Fruit fly (Drosophila melanogaster) whole organism, embryonic: ENCODE data around the gene CG33723.

Source experiments
- CG10543 ChIP-seq: fragments of 200-800 bp; sonication (Bioruptor generic); optimal IDR thresholded peaks from 3 replicates; lab custom pipeline; 2017; ENCODE audit warnings: missing biosample characterization, mild to moderate bottlenecking, missing genetic modification characterization, moderate library complexity
- CG11085 ChIP-seq: fragments of 200-800 bp; sonication (Bioruptor generic); IDR thresholded peaks from 2 replicates; pipeline ENCODE4 v1.3.6; 2022; ENCODE audit warnings: missing biosample characterization, missing genetic modification characterization
- CG13624 ChIP-seq: fragments of 200-800 bp; sonication (Bioruptor generic); optimal IDR thresholded peaks from 2 replicates; lab custom pipeline; 2016; ENCODE audit warnings: missing biosample characterization, missing genetic modification characterization
- CG14860 ChIP-seq: fragments of 200-800 bp; sonication (Bioruptor generic); IDR thresholded peaks from 3 replicates; pipeline ENCODE4 v1.3.6; 2022; ENCODE audit warnings: missing biosample characterization, missing genetic modification characterization; ENCODE audit not compliant: partially characterized antibody
- CG15479 ChIP-seq: fragments of 200-800 bp; sonication (Bioruptor generic); optimal IDR thresholded peaks from 3 replicates; lab custom pipeline; 2019; ENCODE audit warnings: missing biosample characterization, mild to moderate bottlenecking, missing genetic modification characterization, moderate library complexity
- CG16815 ChIP-seq: fragments of 200-800 bp; sonication (Bioruptor generic); optimal IDR thresholded peaks from 3 replicates; lab custom pipeline; 2017; ENCODE audit warnings: missing biosample characterization, mild to moderate bottlenecking, missing genetic modification characterization
- CG2116 ChIP-seq: fragments of 200-800 bp; sonication (Bioruptor generic); optimal IDR thresholded peaks from 3 replicates; lab custom pipeline; 2018; ENCODE audit warnings: missing biosample characterization, mild to moderate bottlenecking, missing genetic modification characterization
- CG2199 ChIP-seq: fragments of 200-800 bp; sonication (Bioruptor generic); IDR thresholded peaks from 3 replicates; pipeline ENCODE4 v1.3.6; 2022; ENCODE audit warnings: missing biosample characterization, missing genetic modification characterization
- CG32767 ChIP-seq: fragments of 200-800 bp; sonication (Bioruptor generic); IDR thresholded peaks from 2 replicates; pipeline ENCODE4 v1.3.6; 2022; ENCODE audit warnings: missing biosample characterization, missing genetic modification characterization
- CG7963 ChIP-seq: fragments of 200-800 bp; sonication (Bioruptor generic); IDR thresholded peaks from 3 replicates; pipeline ENCODE4 v1.3.6; 2022; ENCODE audit warnings: missing biosample characterization, missing genetic modification characterization; ENCODE audit not compliant: partially characterized antibody
- CG8290 ChIP-seq, 3 experiments: fragments of 200-800 bp; sonication (Bioruptor generic); optimal IDR thresholded peaks; 2 replicates each; lab custom pipeline; 2016 to 2019; ENCODE audit warnings: missing biosample characterization in 3 of 3, missing genetic modification characterization in 3 of 3, mild to moderate bottlenecking in 2 of 3, moderate library complexity in 1 of 3
- CG9215 ChIP-seq: fragments of 200-800 bp; sonication (Bioruptor generic); IDR thresholded peaks from 2 replicates; pipeline ENCODE4 v1.3.6; 2022; ENCODE audit warnings: missing biosample characterization, missing genetic modification characterization
- CG9609 ChIP-seq: fragments of 200-800 bp; sonication (Bioruptor generic); optimal IDR thresholded peaks from 3 replicates; lab custom pipeline; 2016; ENCODE audit warnings: missing biosample characterization, missing genetic modification characterization
- D ChIP-seq, 2 experiments: fragments of 200-800 bp in 1 of 2; fragments of >200 bp in 1 of 2; sonication (Bioruptor generic) in 1 of 2; optimal IDR thresholded peaks; 2 replicates in 1 of 2; 3 replicates in 1 of 2; lab custom pipeline; 2017; ENCODE audit warnings: mild to moderate bottlenecking in 1 of 2, missing biosample characterization in 1 of 2, missing genetic modification characterization in 1 of 2, missing genetic modification reagents in 1 of 2
- Dbx ChIP-seq: fragments of 200-800 bp; sonication (Bioruptor generic); IDR thresholded peaks from 3 replicates; pipeline ENCODE4 v1.3.6; 2022; ENCODE audit warnings: missing biosample characterization, missing genetic modification characterization
- Elba2 ChIP-seq: fragments of 200-800 bp; sonication (Bioruptor generic); optimal IDR thresholded peaks from 3 replicates; lab custom pipeline; 2016; ENCODE audit warnings: missing biosample characterization, missing genetic modification characterization
- H15 ChIP-seq: fragments of 200-800 bp; sonication (Bioruptor generic); IDR thresholded peaks from 3 replicates; pipeline ENCODE4 v1.3.6; 2022; ENCODE audit warnings: missing biosample characterization, missing genetic modification characterization
- Hmr ChIP-seq: fragments of 200-800 bp; sonication (Bioruptor generic); optimal IDR thresholded peaks from 3 replicates; lab custom pipeline; 2017; ENCODE audit warnings: mild to moderate bottlenecking, missing biosample characterization, missing genetic modification reagents, missing genetic modification characterization
- Hr3 ChIP-seq: fragments of 200-800 bp; sonication (Bioruptor generic); optimal IDR thresholded peaks from 3 replicates; lab custom pipeline; 2016; ENCODE audit warnings: missing biosample characterization, missing genetic modification characterization
- Kr ChIP-seq: fragments of 200-800 bp; sonication (Bioruptor generic); optimal IDR thresholded peaks from 2 replicates; lab custom pipeline; 2017; ENCODE audit warnings: missing biosample characterization, mild to moderate bottlenecking, missing genetic modification characterization
- Mad ChIP-seq: fragments of 200-800 bp; sonication (Bioruptor generic); optimal IDR thresholded peaks from 2 replicates; lab custom pipeline; 2016; ENCODE audit warnings: missing biosample characterization, missing genetic modification characterization
- Med ChIP-seq: fragments of 200-800 bp; sonication (Bioruptor generic); peaks from one replicate; lab custom pipeline; 2016; ENCODE audit warnings: missing biosample characterization, missing genetic modification characterization, mild to moderate bottlenecking, inconsistent platforms, moderate library complexity
- Xrp1 ChIP-seq: fragments of 200-800 bp; sonication (Bioruptor generic); IDR thresholded peaks from 2 replicates; pipeline ENCODE4 v1.3.6; 2022; ENCODE audit warnings: missing biosample characterization, missing genetic modification characterization
- ac ChIP-seq: fragments of 200-800 bp; sonication (Bioruptor generic); optimal IDR thresholded peaks from 3 replicates; lab custom pipeline; 2017; ENCODE audit warnings: missing biosample characterization, mild to moderate bottlenecking, missing genetic modification characterization
- amos ChIP-seq: fragments of 200-800 bp; sonication (Bioruptor generic); IDR thresholded peaks from 2 replicates; pipeline ENCODE4 v1.3.6; 2022; ENCODE audit warnings: missing biosample characterization, missing genetic modification characterization; ENCODE audit not compliant: partially characterized antibody
- cad ChIP-seq: fragments of >200 bp; optimal IDR thresholded peaks from 2 replicates; lab custom pipeline; 2017; ENCODE audit warnings: missing biosample characterization, missing genetic modification characterization
- da ChIP-seq: fragments of 200-800 bp; sonication (Bioruptor generic); optimal IDR thresholded peaks from 2 replicates; lab custom pipeline; 2016; ENCODE audit warnings: missing biosample characterization, missing genetic modification characterization
- ems ChIP-seq: fragments of 200-800 bp; sonication (Bioruptor generic); optimal IDR thresholded peaks from 3 replicates; lab custom pipeline; 2016; ENCODE audit warnings: missing biosample characterization, missing genetic modification characterization
- eve ChIP-seq, 2 experiments: fragments of >200 bp; optimal IDR thresholded peaks; 2 replicates each; lab custom pipeline; 2017; ENCODE audit warnings: missing biosample characterization in 2 of 2, missing genetic modification characterization in 2 of 2
- gsb-n ChIP-seq: fragments of 200-800 bp; sonication (Bioruptor generic); optimal IDR thresholded peaks from 3 replicates; lab custom pipeline; 2018; ENCODE audit warnings: missing biosample characterization, mild to moderate bottlenecking, missing genetic modification characterization
- insv ChIP-seq, 2 experiments: fragments of 200-800 bp; sonication (Bioruptor generic); optimal IDR thresholded peaks; 3 replicates each; lab custom pipeline; 2016 to 2018; ENCODE audit warnings: missing biosample characterization in 2 of 2, missing genetic modification characterization in 2 of 2
- lmd ChIP-seq: fragments of 200-800 bp; sonication (Bioruptor generic); IDR thresholded peaks from 2 replicates; pipeline ENCODE4 v1.3.6; 2022; ENCODE audit warnings: missing biosample characterization, missing genetic modification characterization
- lov ChIP-seq, 2 experiments: fragments of 200-800 bp in 1 of 2; fragments of >200 bp in 1 of 2; sonication (Bioruptor generic) in 1 of 2; IDR thresholded peaks in 1 of 2; optimal IDR thresholded peaks in 1 of 2; 2 replicates in 1 of 2; 3 replicates in 1 of 2; pipeline versions ENCODE4 v1.3.6 to Lab custom; 2017 to 2022; ENCODE audit warnings: missing biosample characterization in 1 of 2, missing genetic modification characterization in 1 of 2
- pfk ChIP-seq: fragments of 200-800 bp; sonication (Bioruptor generic); optimal IDR thresholded peaks from 2 replicates; lab custom pipeline; 2018; ENCODE audit warnings: missing biosample characterization, mild to moderate bottlenecking, missing genetic modification characterization, moderate library complexity
- pros ChIP-seq: fragments of 200-800 bp; sonication (Bioruptor generic); optimal IDR thresholded peaks from 3 replicates; lab custom pipeline; 2019; ENCODE audit warnings: missing biosample characterization, mild to moderate bottlenecking, missing genetic modification characterization, moderate library complexity
- ranshi ChIP-seq: fragments of 200-800 bp; sonication (Bioruptor generic); IDR thresholded peaks from 2 replicates; pipeline ENCODE4 v1.3.6; 2022; ENCODE audit warnings: missing biosample characterization, missing genetic modification characterization
- repo ChIP-seq: fragments of 200-800 bp; sonication (Bioruptor generic); optimal IDR thresholded peaks from 2 replicates; lab custom pipeline; 2016; ENCODE audit warnings: missing biosample characterization, missing genetic modification characterization
- sd ChIP-seq: fragments of 200-800 bp; sonication (Bioruptor generic); optimal IDR thresholded peaks from 3 replicates; lab custom pipeline; 2018; ENCODE audit warnings: missing biosample characterization, mild to moderate bottlenecking, missing genetic modification characterization, moderate library complexity
- sens ChIP-seq: fragments of 200-800 bp; sonication (Bioruptor generic); peaks from one replicate; lab custom pipeline; 2016; ENCODE audit warnings: missing biosample characterization, missing genetic modification characterization
- sim ChIP-seq: fragments of 200-800 bp; sonication (Bioruptor generic); IDR thresholded peaks from 2 replicates; pipeline ENCODE4 v1.3.6; 2022; ENCODE audit warnings: missing biosample characterization, missing genetic modification characterization
- sisA ChIP-seq: fragments of 200-800 bp; sonication (Bioruptor generic); IDR thresholded peaks from 2 replicates; pipeline ENCODE4 v1.3.6; 2022; ENCODE audit warnings: missing biosample characterization, missing genetic modification characterization
- tll ChIP-seq, 2 experiments: fragments of 200-800 bp in 1 of 2; fragments of >200 bp in 1 of 2; sonication (Bioruptor generic) in 1 of 2; optimal IDR thresholded peaks; 2 replicates each; lab custom pipeline; 2017 to 2019; ENCODE audit warnings: missing biosample characterization in 2 of 2, missing genetic modification characterization in 2 of 2, mild to moderate bottlenecking in 1 of 2, moderate library complexity in 1 of 2
- trh ChIP-seq: fragments of 200-800 bp; sonication (Bioruptor generic); optimal IDR thresholded peaks from 2 replicates; lab custom pipeline; 2016; ENCODE audit warnings: missing biosample characterization, missing genetic modification characterization
- twi ChIP-seq: fragments of 200-800 bp; optimal IDR thresholded peaks from 2 replicates; lab custom pipeline; 2019; ENCODE audit warnings: missing biosample characterization, mild to moderate bottlenecking, missing genetic modification characterization, moderate library complexity
- unpg ChIP-seq: fragments of 200-800 bp; sonication (Bioruptor generic); optimal IDR thresholded peaks from 3 replicates; lab custom pipeline; 2018; ENCODE audit warnings: missing biosample characterization, mild to moderate bottlenecking, missing genetic modification characterization, moderate library complexity
- vnd ChIP-seq: fragments of 200-800 bp; sonication (Bioruptor generic); IDR thresholded peaks from 3 replicates; pipeline ENCODE4 v1.3.6; 2022; ENCODE audit warnings: missing biosample characterization, missing genetic modification characterization; ENCODE audit not compliant: partially characterized antibody
- wdn ChIP-seq: fragments of 200-800 bp; sonication (Bioruptor generic); IDR thresholded peaks from 2 replicates; pipeline ENCODE4 v1.3.6; 2022; ENCODE audit warnings: missing biosample characterization, missing genetic modification characterization
- zen ChIP-seq: fragments of 200-800 bp; sonication (Bioruptor generic); optimal IDR thresholded peaks from 3 replicates; lab custom pipeline; 2018; ENCODE audit warnings: missing biosample characterization, mild to moderate bottlenecking, missing genetic modification characterization, moderate library complexity
- zfh1 ChIP-seq: fragments of 200-800 bp; sonication (Bioruptor generic); IDR thresholded peaks from 3 replicates; pipeline ENCODE4 v1.3.6; 2022; ENCODE audit warnings: missing biosample characterization, missing genetic modification characterization

Gene CG33723

dm6 chr2L:9454369-9455054 is 14.0 kb upstream of the CG33723 start:
- TF ChIP-seq CG15479 (GFP tag; lab: Kevin White, UChicago) (peak; percentile 65), lmd (no peak), eve (GFP tag; optimal IDR thresholded peaks at IDR 0.05; lab: Kevin White, UChicago) (peak in 1 of 2 experiments; percentile 0), lov (optimal IDR thresholded peaks at IDR 0.05; lab: Kevin White, UChicago) (no peak), lov (GFP tag; IDR thresholded peaks at IDR 0.05; lab: Robert Waterston, UW) (no peak), gsb-n (no peak), pfk (GFP tag; lab: Kevin White, UChicago) (no peak), insv (GFP tag; optimal IDR thresholded peaks at IDR 0.05; lab: Kevin White, UChicago) (peak in 1 of 2 experiments; percentile 76), amos (GFP tag; lab: Robert Waterston, UW) (peak; percentile 25; the same call in 1 of the 2 replicates), Kr (GFP tag; lab: Kevin White, UChicago) (peak; percentile 48), vnd (GFP tag; lab: Robert Waterston, UW) (no peak), sim (GFP tag; lab: Robert Waterston, UW) (no peak), CG9609 (no peak), sisA (GFP tag; lab: Robert Waterston, UW) (no peak), cad (no peak), Xrp1 (GFP tag; lab: Robert Waterston, UW) (no peak), Hr3 (no peak), twi (tag; lab: Kevin White, UChicago) (peak; percentile 98), tll (GFP tag; optimal IDR thresholded peaks at IDR 0.05; lab: Kevin White, UChicago) (peak in 1 of 2 experiments; percentile 85), Dbx (no peak), ac (GFP tag; lab: Kevin White, UChicago) (peak; percentile 61), zfh1 (GFP tag; lab: Robert Waterston, UW) (no peak), da (GFP tag; lab: Kevin White, UChicago) (no peak), pros (GFP tag; lab: Kevin White, UChicago) (peak; percentile 62), zen (peak; percentile 32), repo (GFP tag; lab: Kevin White, UChicago) (no peak), CG11085 (GFP tag; lab: Robert Waterston, UW) (no peak), D (optimal IDR thresholded peaks at IDR 0.05; lab: Kevin White, UChicago) (peak; percentile 89), D (GFP tag; optimal IDR thresholded peaks at IDR 0.05; lab: Kevin White, UChicago) (no peak), CG14860 (GFP tag; lab: Robert Waterston, UW) (no peak), sens (GFP tag; lab: Kevin White, UChicago) (peak; percentile 68), CG2199 (GFP tag; lab: Robert Waterston, UW) (peak; percentile 70; the same call in 1 of the 3 replicates), Med (peak; percentile 1)
- TF ChIP-seq, all 482 proteins: peak for 14

- no peak for TF ChIP-seq CG9215 (GFP tag; lab: Robert Waterston, UW)
- no peak for TF ChIP-seq CG2116
- TF ChIP-seq CG13624 (GFP tag; lab: Kevin White, UChicago): no peak
- 0 out of 2 replicates have a peak, but pooled peaks have one; percentile 13 for TF ChIP-seq ranshi (GFP tag; lab: Robert Waterston, UW)
- no peak for TF ChIP-seq trh (GFP tag; lab: Kevin White, UChicago)
- TF ChIP-seq unpg: no peak
- no peak for TF ChIP-seq CG10543 (GFP tag; lab: Kevin White, UChicago)
- no peak for TF ChIP-seq CG8290 (GFP tag; optimal IDR thresholded peaks at IDR 0.05; lab: Kevin White, UChicago)
- peak; percentile 55 to 58 for TF ChIP-seq CG8290 (tag; optimal IDR thresholded peaks at IDR 0.05; lab: Kevin White, UChicago)
- TF ChIP-seq Mad: no peak
- no peak for TF ChIP-seq sd
- no peak for TF ChIP-seq CG32767 (GFP tag; lab: Robert Waterston, UW)
- peak; percentile 100 for TF ChIP-seq Elba2
- TF ChIP-seq H15 (GFP tag; lab: Robert Waterston, UW): no peak
- no peak for TF ChIP-seq ems (GFP tag; lab: Kevin White, UChicago)
- TF ChIP-seq CG7963 (GFP tag; lab: Robert Waterston, UW): no peak
- TF ChIP-seq CG16815 (GFP tag; lab: Kevin White, UChicago): no peak
- TF ChIP-seq Hmr (GFP tag; lab: Kevin White, UChicago): peak; percentile 15
- TF ChIP-seq sens (GFP tag; lab: Kevin White, UChicago): peak; percentile 76
- no peak for TF ChIP-seq wdn (GFP tag; lab: Robert Waterston, UW)
Measured at dm6 chr2L:9452959-9453358, 12.4 kb upstream of the CG33723 start.
